Fruit fly (Drosophila melanogaster): ENCODE data around the gene eIF3e.

The eIF3e gene

DNA sequence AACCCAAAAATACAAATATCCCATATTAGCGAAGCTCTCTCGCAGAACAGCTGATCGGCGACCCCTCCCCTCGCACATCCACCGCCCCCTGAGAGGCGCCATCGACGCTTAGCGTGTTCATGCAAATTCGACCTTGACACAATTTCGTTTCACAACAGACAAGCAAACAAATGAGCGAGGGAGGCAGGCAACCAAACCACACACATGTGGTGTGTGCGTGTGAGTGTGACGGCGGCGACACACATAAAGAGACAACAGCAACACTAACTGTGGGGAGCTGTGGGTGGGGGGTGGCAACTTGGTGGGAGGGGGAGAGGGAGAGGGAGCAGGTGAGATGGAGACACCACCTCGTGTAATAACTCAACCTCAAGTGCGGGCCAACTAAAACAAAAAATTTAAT is 38.0 kb upstream of the eIF3e start (continued):
- TF ChIP-seq crol (GFP tag; IDR thresholded peaks at IDR 0.05) (peak; percentile 88), CG12769 (tag; optimal IDR thresholded peaks at IDR 0.05) (peak; percentile 69), ase (GFP tag; IDR thresholded peaks at IDR 0.05) (peak; percentile 7; the same call in 1 of the 3 replicates), Asciz (GFP tag; optimal IDR thresholded peaks at IDR 0.05) (no peak), Usf (GFP tag; optimal IDR thresholded peaks at IDR 0.05) (no peak), tll (GFP tag; optimal IDR thresholded peaks at IDR 0.05) (no peak), ara (GFP tag; IDR thresholded peaks at IDR 0.05) (no peak), sr (GFP tag; IDR thresholded peaks at IDR 0.05) (peak; percentile 50; the same call in 1 of the 3 replicates), ftz-f1 (GFP tag; optimal IDR thresholded peaks at IDR 0.05) (peak; percentile 21), pros (GFP tag; optimal IDR thresholded peaks at IDR 0.05) (peak; percentile 2), onecut (GFP tag; IDR thresholded peaks at IDR 0.05) (no peak), CG15479 (GFP tag; optimal IDR thresholded peaks at IDR 0.05) (no peak), Taf1 (GFP tag; IDR thresholded peaks at IDR 0.05) (no peak), cg (GFP tag; optimal IDR thresholded peaks at IDR 0.05) (peak; percentile 41), CG7271 (tag; optimal IDR thresholded peaks at IDR 0.05) (no peak), peb (GFP tag; IDR thresholded peaks at IDR 0.05) (no peak), Dek (tag; optimal IDR thresholded peaks at IDR 0.05) (no peak), Nf-YB (GFP tag; optimal IDR thresholded peaks at IDR 0.05) (no peak), CG7987 (GFP tag; optimal IDR thresholded peaks at IDR 0.05) (peak; percentile 90), kni (GFP tag; optimal IDR thresholded peaks at IDR 0.05) (no peak), Xrp1 (GFP tag; IDR thresholded peaks at IDR 0.05) (no peak), amos (GFP tag; IDR thresholded peaks at IDR 0.05; ENCODE audit: partially characterized antibody) (no peak), Doc2 (GFP tag; IDR thresholded peaks at IDR 0.05) (no peak), CG3163 (GFP tag; optimal IDR thresholded peaks at IDR 0.05) (no peak), CG4360 (GFP tag; IDR thresholded peaks at IDR 0.05) (peak; percentile 80), CG7357 (GFP tag; IDR thresholded peaks at IDR 0.05) (0 out of 3 replicates have a peak, but pooled peaks have one; percentile 10), CG6175 (GFP tag; IDR thresholded peaks at IDR 0.05) (peak; percentile 52; the same call in 1 of the 3 replicates), CG11695 (GFP tag; IDR thresholded peaks at IDR 0.05) (no peak), CG5245 (GFP tag; optimal IDR thresholded peaks at IDR 0.05) (no peak), btn (GFP tag; optimal IDR thresholded peaks at IDR 0.05) (no peak), Dip2 (GFP tag; IDR thresholded peaks at IDR 0.05) (no peak), MESR4 (GFP tag; optimal IDR thresholded peaks at IDR 0.05) (no peak), CG34376 (GFP tag; optimal IDR thresholded peaks at IDR 0.05) (no peak), lbe (GFP tag; optimal IDR thresholded peaks at IDR 0.05) (no peak)

DNA sequence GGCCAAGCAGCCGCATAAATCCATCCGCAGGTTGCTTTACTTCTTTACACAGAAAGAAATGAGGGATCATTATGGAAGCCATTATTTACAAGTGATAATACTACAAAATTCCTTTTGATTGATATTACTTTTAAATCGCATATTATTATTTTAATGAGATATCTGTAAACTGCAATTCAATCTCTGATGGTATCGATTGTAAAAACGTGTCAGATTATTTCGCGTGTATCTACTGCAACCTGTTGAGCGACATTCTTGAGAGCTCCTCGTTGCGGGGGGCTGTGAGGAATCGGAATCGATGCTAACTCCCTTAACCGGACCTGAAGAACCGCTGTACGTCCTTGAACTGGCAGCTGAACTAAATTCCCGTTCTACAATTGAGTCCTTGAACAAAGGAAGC is 31.3 kb upstream of the eIF3e start:
- TF ChIP-seq CG10147 (GFP tag; optimal IDR thresholded peaks at IDR 0.05) = no peak
- no peak for TF ChIP-seq chm (GFP tag; IDR thresholded peaks at IDR 0.05)
- TF ChIP-seq lbe (GFP tag; optimal IDR thresholded peaks at IDR 0.05) = peak; percentile 86
- peak; percentile 24; the same call in 1 of the 2 replicates for TF ChIP-seq Xrp1 (GFP tag; IDR thresholded peaks at IDR 0.05)
- no peak for TF ChIP-seq CG17361 (GFP tag; IDR thresholded peaks at IDR 0.05)
- TF ChIP-seq corto (GFP tag; optimal IDR thresholded peaks at IDR 0.05) = peak; percentile 58
- TF ChIP-seq trem (tag; optimal IDR thresholded peaks at IDR 0.05) = no peak
- TF ChIP-seq sens (GFP tag) = peak; percentile 55
- TF ChIP-seq CG6689 (GFP tag; IDR thresholded peaks at IDR 0.05) = 0 out of 2 replicates have a peak, but pooled peaks have one; percentile 21
- peak; percentile 63 for TF ChIP-seq Drgx (GFP tag; IDR thresholded peaks at IDR 0.05)
- no peak for TF ChIP-seq CG7987 (GFP tag; optimal IDR thresholded peaks at IDR 0.05)
- peak; percentile 93 for TF ChIP-seq nom (GFP tag; optimal IDR thresholded peaks at IDR 0.05)
- TF ChIP-seq ro (GFP tag; IDR thresholded peaks at IDR 0.05) = no peak
- TF ChIP-seq gt (GFP tag; IDR thresholded peaks at IDR 0.05) = no peak
- TF ChIP-seq CG9932 (GFP tag; IDR thresholded peaks at IDR 0.05) = no peak
- TF ChIP-seq Myb (GFP tag; optimal IDR thresholded peaks at IDR 0.05) = no peak
- no peak for TF ChIP-seq Dp (GFP tag; optimal IDR thresholded peaks at IDR 0.05)
- no peak for TF ChIP-seq CG30431 (GFP tag; optimal IDR thresholded peaks at IDR 0.05)
- no peak for TF ChIP-seq klu (GFP tag; IDR thresholded peaks at IDR 0.05)
- peak; percentile 22 for TF ChIP-seq dmrt11E (tag; optimal IDR thresholded peaks at IDR 0.05)
- TF ChIP-seq CG3065 (GFP tag; optimal IDR thresholded peaks at IDR 0.05) = no peak
- TF ChIP-seq HLHmδ (GFP tag; optimal IDR thresholded peaks at IDR 0.05) = no peak
